Fruit fly (Drosophila melanogaster) Kc167 (cell line): ENCODE measurements around the gene eIF2gamma.

Experiments used
- Myc ChIP-seq: fragments of >200 bp; optimal IDR thresholded peaks from 2 replicates; lab custom pipeline; 2017; ENCODE audit warnings: missing external identifiers
- h ChIP-seq: fragments of >200 bp; optimal IDR thresholded peaks from 3 replicates; lab custom pipeline; 2018; ENCODE audit warnings: missing external identifiers
- psq ChIP-seq: fragments of >200 bp; optimal IDR thresholded peaks from 2 replicates; lab custom pipeline; 2017; ENCODE audit warnings: missing external identifiers

DNA sequence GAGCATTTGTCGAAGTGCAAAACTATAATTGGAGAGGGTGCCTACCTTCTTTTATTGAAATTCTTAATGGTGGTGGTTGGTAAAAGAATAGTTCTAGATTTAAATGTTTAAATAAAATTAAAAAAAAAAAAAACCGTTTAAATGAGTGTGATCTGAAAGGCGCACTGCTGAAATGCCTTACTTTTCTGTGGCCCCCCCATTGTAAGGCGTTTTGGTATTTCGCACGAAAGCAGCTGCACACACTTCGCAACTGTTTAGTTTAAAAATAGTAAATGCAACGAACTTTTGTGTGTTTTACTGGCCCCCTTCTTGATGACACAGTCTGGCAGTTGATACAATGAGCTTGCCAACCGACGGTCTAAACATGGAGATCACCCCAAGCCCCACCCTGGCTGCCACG, 5.2 kb upstream of the eIF2gamma start, which contains the start of the genes CG14864 and Zip88E:
- TF ChIP-seq psq, result no peak
- no peak for TF ChIP-seq h (lab: Kevin White, UChicago)
- TF ChIP-seq Myc, result no peak
